Worm (Caenorhabditis elegans) whole organism, L2 larva: Measurements from ENCODE around the gene F19B10.3.

Source experiments
- ZK546.5 ChIP-seq: sonication (generic microtip); optimal IDR thresholded peaks from 2 replicates; lab custom pipeline; 2017; ENCODE audit warnings: missing biosample characterization, missing genetic modification characterization
- ama-1 ChIP-seq: fragments of 150-350 bp; optimal IDR thresholded peaks from 2 replicates; lab custom pipeline; 2018; ENCODE audit warnings: inconsistent platforms
- elt-1 ChIP-seq: fragments of 150-350 bp; optimal IDR thresholded peaks from 2 replicates; lab custom pipeline; 2014; ENCODE audit warnings: missing biosample characterization, missing genetic modification characterization
- lsy-2 ChIP-seq, 2 experiments: fragments of 150-350 bp in 1 of 2; sonication (generic microtip) in 1 of 2; optimal IDR thresholded peaks; 2 replicates each; lab custom pipeline; 2014 to 2017; ENCODE audit warnings: missing biosample characterization in 2 of 2, missing genetic modification characterization in 2 of 2
- mdl-1 ChIP-seq, 2 experiments: fragments of 150-350 bp in 1 of 2; sonication (generic microtip) in 1 of 2; optimal IDR thresholded peaks; 2 replicates each; lab custom pipeline; 2017; ENCODE audit warnings: missing biosample characterization in 2 of 2, missing genetic modification characterization in 2 of 2
- nhr-11 ChIP-seq: fragments of 150-350 bp; optimal IDR thresholded peaks from 2 replicates; lab custom pipeline; 2014; ENCODE audit warnings: missing biosample characterization, missing genetic modification characterization
- nhr-21 ChIP-seq: fragments of 150-350 bp; optimal IDR thresholded peaks from 2 replicates; lab custom pipeline; 2014; ENCODE audit warnings: missing biosample characterization, missing genetic modification characterization
- nhr-25 ChIP-seq: fragments of 150-350 bp; sonication (generic microtip); optimal IDR thresholded peaks from 3 replicates; lab custom pipeline; 2014; ENCODE audit warnings: missing biosample characterization, missing genetic modification characterization
- nhr-6 ChIP-seq: fragments of 150-350 bp; optimal IDR thresholded peaks from 2 replicates; lab custom pipeline; 2014; ENCODE audit warnings: missing biosample characterization, missing genetic modification characterization
- sma-3 ChIP-seq: sonication (generic microtip); optimal IDR thresholded peaks from 2 replicates; lab custom pipeline; 2016; ENCODE audit warnings: missing genetic modification reagents, missing genetic modification characterization, missing compliant biosample characterization
- unc-39 ChIP-seq: fragments of 150-350 bp; optimal IDR thresholded peaks from 2 replicates; lab custom pipeline; 2014; ENCODE audit warnings: missing biosample characterization, missing genetic modification characterization

DNA sequence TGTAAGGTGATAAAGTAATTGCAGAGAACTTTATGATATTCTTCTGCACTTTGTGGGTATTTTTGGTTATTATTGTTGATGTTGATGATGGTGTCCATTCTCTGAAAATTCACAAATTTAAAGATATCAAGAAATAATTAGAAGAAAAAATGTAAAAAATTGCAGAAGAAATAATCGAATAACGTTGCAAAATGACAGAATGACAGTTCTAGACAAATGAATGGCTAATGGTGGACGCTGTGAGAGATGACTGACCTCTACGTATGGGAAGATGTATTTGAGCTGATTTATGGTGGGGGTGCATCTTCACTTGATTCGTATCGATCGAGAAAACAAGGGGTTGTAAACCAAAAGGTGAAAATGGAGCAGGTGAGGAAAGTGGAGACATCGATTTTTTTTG lies 8.9 kb downstream of the F19B10.3 start, which contains the start of gene sea-1:
- TF ChIP-seq nhr-21 (tag; lab: Kevin White, UChicago) = no peak
- TF ChIP-seq nhr-25 = no peak
- TF ChIP-seq mdl-1 (tag; optimal IDR thresholded peaks at IDR 0.05; lab: Kevin White, UChicago) = no peak
- no peak for TF ChIP-seq lsy-2 (tag; optimal IDR thresholded peaks at IDR 0.05; lab: Kevin White, UChicago)
- no peak for TF ChIP-seq ZK546.5 (tag; lab: Kevin White, UChicago)
- no peak for TF ChIP-seq unc-39 (tag; lab: Kevin White, UChicago)
- no peak for TF ChIP-seq ama-1 (lab: Kevin White, UChicago)
- no peak for TF ChIP-seq sma-3 (GFP tag; lab: Kevin White, UChicago)
- no peak for TF ChIP-seq nhr-6 (tag; lab: Kevin White, UChicago)
- no peak for TF ChIP-seq elt-1 (tag; lab: Kevin White, UChicago)
- no peak for TF ChIP-seq nhr-11
